Fruit fly (Drosophila melanogaster) whole organism, wandering third instar larva: ENCODE results near the gene Nemp.

Experiments
- GATAd ChIP-seq: sonication (Bioruptor generic); optimal IDR thresholded peaks from 2 replicates; lab custom pipeline; 2016; ENCODE audit warnings: missing biosample characterization, missing genetic modification characterization
- Hr78 ChIP-seq: fragments of >200 bp; optimal IDR thresholded peaks from 2 replicates; lab custom pipeline; 2017; ENCODE audit warnings: missing biosample characterization, missing genetic modification characterization
- fru ChIP-seq: fragments of 200-800 bp; sonication (Bioruptor generic); optimal IDR thresholded peaks from 3 replicates; lab custom pipeline; 2016; ENCODE audit warnings: missing biosample characterization, mild to moderate bottlenecking, missing genetic modification characterization
- usp ChIP-seq: fragments of >200 bp; optimal IDR thresholded peaks from 2 replicates; lab custom pipeline; 2017; ENCODE audit warnings: missing biosample characterization, missing genetic modification characterization

DNA sequence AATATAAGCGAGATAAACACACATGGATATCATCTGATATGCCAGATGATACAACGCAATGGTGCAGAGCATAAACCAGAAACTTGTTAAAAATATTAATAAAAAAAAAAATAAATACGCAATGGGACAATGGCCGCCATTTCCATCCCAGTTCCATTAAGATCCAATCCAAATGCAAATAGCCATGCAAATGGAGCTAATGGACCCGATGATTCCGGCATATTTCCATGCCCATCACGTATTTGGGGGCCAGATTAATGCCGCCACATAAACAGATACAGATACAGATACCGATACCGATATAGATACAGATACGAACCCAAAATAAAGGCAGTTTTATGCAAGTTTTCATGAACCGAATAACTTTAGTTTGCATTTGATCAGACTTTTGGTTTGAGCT is 31.3 kb downstream of the Nemp start:
- TF ChIP-seq Hr78 (GFP tag; lab: Kevin White, UChicago) (no peak), GATAd (GFP tag; lab: Kevin White, UChicago) (no peak), fru (GFP tag; lab: Kevin White, UChicago) (no peak), usp (GFP tag; lab: Kevin White, UChicago) (no peak)
